Worm (Caenorhabditis elegans): ENCODE results near the gene bli-6.

bli-6 gene

DNA sequence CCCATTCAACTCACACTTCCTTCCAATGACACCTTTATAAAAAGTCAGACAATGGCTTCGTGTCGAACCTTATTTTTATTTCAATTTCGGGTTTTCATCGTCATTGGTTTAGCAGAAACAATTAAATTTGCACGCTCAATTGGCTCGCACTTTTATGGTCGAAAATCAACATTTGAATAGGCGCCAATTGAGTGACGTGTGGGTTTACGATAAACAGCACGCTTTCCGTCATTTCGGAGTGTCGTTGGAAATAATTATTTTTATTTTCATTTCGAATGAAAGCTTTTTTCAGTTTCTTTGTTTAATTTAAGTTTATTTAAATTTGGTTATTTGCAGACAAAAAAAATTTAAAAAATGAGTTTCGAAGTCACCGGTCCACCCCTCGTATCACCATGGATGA, 38.3 kb downstream of the bli-6 start, which contains the start of gene exos-2 (continued):
- TF ChIP-seq nhr-19 (GFP tag; conservative IDR thresholded peaks at IDR 0.05) (peak; percentile 50; the same call in 1 of the 2 replicates), mab-9 (GFP tag; IDR thresholded peaks at IDR 0.05) (no peak), ets-5 (GFP tag; IDR thresholded peaks at IDR 0.05) (no peak), nhr-90 (tag; optimal IDR thresholded peaks at IDR 0.05; ENCODE audit: poor library complexity) (peak; percentile 49), nhr-85 (tag) (peak; percentile 76), swsn-7 (tag; optimal IDR thresholded peaks at IDR 0.05) (peak; percentile 63), ceh-8 (GFP tag; optimal IDR thresholded peaks at IDR 0.05) (peak; percentile 22), lin-15B (tag; optimal IDR thresholded peaks at IDR 0.05) (peak; percentile 73), vab-15 (tag; optimal IDR thresholded peaks at IDR 0.05) (no peak), mep-1 (tag; optimal IDR thresholded peaks at IDR 0.05) (peak; percentile 65), F16B12.6 (tag; optimal IDR thresholded peaks at IDR 0.05) (peak; percentile 61), lin-39 (tag; optimal IDR thresholded peaks at IDR 0.05) (no peak), nhr-12 (tag; optimal IDR thresholded peaks at IDR 0.05) (no peak), nhr-11 (tag; optimal IDR thresholded peaks at IDR 0.05) (no peak), grh-1 (GFP tag; IDR thresholded peaks at IDR 0.05) (peak; percentile 19; the same call in 1 of the 2 replicates), elt-3 (tag; optimal IDR thresholded peaks at IDR 0.05) (peak in 1 of 6 experiments; percentile 34), pax-3 (tag; optimal IDR thresholded peaks at IDR 0.05) (no peak), dsc-1 (tag; optimal IDR thresholded peaks at IDR 0.05) (peak; percentile 47), C16A3.4 (tag; optimal IDR thresholded peaks at IDR 0.05) (peak; percentile 70), lin-13 (GFP tag; optimal IDR thresholded peaks at IDR 0.05) (peak; percentile 54), nhr-237 (tag; optimal IDR thresholded peaks at IDR 0.05) (no peak), unc-62 (GFP tag; optimal IDR thresholded peaks at IDR 0.05) (no peak), efl-1 (optimal IDR thresholded peaks at IDR 0.05) (peak; percentile 85 to 97), efl-1 (GFP tag; optimal IDR thresholded peaks at IDR 0.05 in 1 of 2) (peak; percentile 97 to 99), hlh-17 (GFP tag; optimal IDR thresholded peaks at IDR 0.05; ENCODE audit: borderline replicate concordance) (no peak), lsy-2 (tag; optimal IDR thresholded peaks at IDR 0.05) (peak; percentile 75 to 87), alr-1 (tag; optimal IDR thresholded peaks at IDR 0.05; ENCODE audit: borderline replicate concordance) (no peak), pqm-1 (tag; optimal IDR thresholded peaks at IDR 0.05) (no peak), unc-98 (GFP tag; IDR thresholded peaks at IDR 0.05) (no peak), ceh-82 (tag; optimal IDR thresholded peaks at IDR 0.05) (peak; percentile 53 to 75 (median 55)), C34B4.2 (tag; optimal IDR thresholded peaks at IDR 0.05) (no peak), Y116A8C.19 (tag; optimal IDR thresholded peaks at IDR 0.05; ENCODE audit: borderline replicate concordance) (no peak), nhr-47 (tag; optimal IDR thresholded peaks at IDR 0.05) (peak; percentile 77), ztf-4 (tag; optimal IDR thresholded peaks at IDR 0.05) (no peak), hpl-2 (GFP tag; optimal IDR thresholded peaks at IDR 0.05) (no peak), sox-4 (tag; optimal IDR thresholded peaks at IDR 0.05) (no peak), sptf-1 (tag; optimal IDR thresholded peaks at IDR 0.05) (no peak), lin-35 (GFP tag; optimal IDR thresholded peaks at IDR 0.05) (peak; percentile 98 to 99), nhr-28 (tag; optimal IDR thresholded peaks at IDR 0.05) (no peak), zag-1 (tag; optimal IDR thresholded peaks at IDR 0.05) (no peak), mef-2 (tag; optimal IDR thresholded peaks at IDR 0.05) (no peak), snu-23 (GFP tag; optimal IDR thresholded peaks at IDR 0.05) (peak; percentile 73), aha-1 (tag; optimal IDR thresholded peaks at IDR 0.05) (no peak), skn-1 (tag; optimal IDR thresholded peaks at IDR 0.05) (peak; percentile 36), tlp-1 (tag; optimal IDR thresholded peaks at IDR 0.05) (no peak), nhr-20 (tag; optimal IDR thresholded peaks at IDR 0.05) (peak; percentile 62), ceh-88 (GFP tag; IDR thresholded peaks at IDR 0.05) (peak; percentile 32; the same call in 1 of the 2 replicates), fos-1 (tag; optimal IDR thresholded peaks at IDR 0.05) (peak; percentile 6), zip-4 (GFP tag; optimal IDR thresholded peaks at IDR 0.05) (no peak), xbp-1 (tag; optimal IDR thresholded peaks at IDR 0.05) (peak; percentile 65), lin-14 (GFP tag; optimal IDR thresholded peaks at IDR 0.05) (no peak), pag-3 (tag; optimal IDR thresholded peaks at IDR 0.05; ENCODE audit: borderline replicate concordance, insufficient read depth) (no peak), ceh-90 (tag; optimal IDR thresholded peaks at IDR 0.05) (no peak), ztf-11 (tag; optimal IDR thresholded peaks at IDR 0.05) (peak in 1 of 2 experiments; percentile 9)

All from whole organism, L1 larva.